Fruit fly (Drosophila melanogaster): ENCODE data around the gene Gr32a.

- TF ChIP-seq Sin3A (optimal IDR thresholded peaks at IDR 0.05): no peak
- TF ChIP-seq ttk (optimal IDR thresholded peaks at IDR 0.05): no peak
- no peak for TF ChIP-seq psq (optimal IDR thresholded peaks at IDR 0.05)
- no peak for TF ChIP-seq insv (optimal IDR thresholded peaks at IDR 0.05)
- TF ChIP-seq h (optimal IDR thresholded peaks at IDR 0.05): no peak
- no peak for TF ChIP-seq Myc (optimal IDR thresholded peaks at IDR 0.05)
These were observed 8.5 kb upstream of the Gr32a start for dm6 chr2L:11105320-11105719.
